Worm (Caenorhabditis elegans) whole organism, L2 larva: ENCODE data around the gene ins-10.

Experiments used
- mdl-1 ChIP-seq, 2 experiments: fragments of 150-350 bp in 1 of 2; sonication (generic microtip) in 1 of 2; optimal IDR thresholded peaks; 2 replicates each; lab custom pipeline; 2017; ENCODE audit warnings: missing biosample characterization in 2 of 2, missing genetic modification characterization in 2 of 2
- nhr-237 ChIP-seq: fragments of 150-350 bp; optimal IDR thresholded peaks from 2 replicates; lab custom pipeline; 2014; ENCODE audit warnings: missing biosample characterization, missing genetic modification characterization
- snpc-4 ChIP-seq: fragments of 150-350 bp; optimal IDR thresholded peaks from 2 replicates; lab custom pipeline; 2014; ENCODE audit warnings: missing biosample characterization, missing genetic modification characterization
- unc-62 ChIP-seq: fragments of 150-350 bp; optimal IDR thresholded peaks from 2 replicates; lab custom pipeline; 2014; ENCODE audit warnings: missing biosample characterization, missing genetic modification reagents, missing genetic modification characterization

- TF ChIP-seq snpc-4 (tag; lab: Kevin White, UChicago) (no peak), mdl-1 (tag; optimal IDR thresholded peaks at IDR 0.05; lab: Kevin White, UChicago) (no peak), nhr-237 (tag; lab: Kevin White, UChicago) (no peak), unc-62 (GFP tag; lab: Kevin White, UChicago) (no peak)
Observed at ce11 chrV:14008353-14008859, 25.3 kb upstream of the ins-10 start.
